Fruit fly (Drosophila melanogaster): ENCODE data around the gene Cubn2.

The Cubn2 gene

dm6 chr3L:11822446-11823334 is 8.1 kb upstream of the Cubn2 start, which contains the start of gene RpL10Ab (continued):
- TF ChIP-seq CG8944 (GFP tag; optimal IDR thresholded peaks at IDR 0.05): no peak
- peak; percentile 46 for TF ChIP-seq maf-S (GFP tag; optimal IDR thresholded peaks at IDR 0.05)
- peak; percentile 83 for TF ChIP-seq Rfx (GFP tag; IDR thresholded peaks at IDR 0.05)
- TF ChIP-seq sna (GFP tag; IDR thresholded peaks at IDR 0.05; ENCODE audit: partially characterized antibody): peak; percentile 19; the same call in 1 of the 2 replicates
- no peak for TF ChIP-seq Spps (tag; optimal IDR thresholded peaks at IDR 0.05)
- TF ChIP-seq CG4707 (GFP tag; optimal IDR thresholded peaks at IDR 0.05): peak; percentile 63
- peak; percentile 6 for TF ChIP-seq emc (GFP tag; optimal IDR thresholded peaks at IDR 0.05)
- no peak for TF ChIP-seq chn (GFP tag; optimal IDR thresholded peaks at IDR 0.05)
- no peak; the same call in 1 of the 2 replicates for TF ChIP-seq stc (GFP tag; IDR thresholded peaks at IDR 0.05)
- TF ChIP-seq CG5953 (GFP tag; IDR thresholded peaks at IDR 0.05): peak; percentile 66; the same call in 1 of the 2 replicates
- peak; percentile 54 for TF ChIP-seq her (GFP tag; optimal IDR thresholded peaks at IDR 0.05)
- peak; percentile 48; the same call in 1 of the 2 replicates for TF ChIP-seq ttk (GFP tag; IDR thresholded peaks at IDR 0.05)
- TF ChIP-seq Sox102F (GFP tag; optimal IDR thresholded peaks at IDR 0.05): no peak
- peak; percentile 38 for TF ChIP-seq Nf-YC (tag; optimal IDR thresholded peaks at IDR 0.05)
- peak; percentile 17 for TF ChIP-seq CG10979 (tag; optimal IDR thresholded peaks at IDR 0.05)
- TF ChIP-seq CG10147 (GFP tag; optimal IDR thresholded peaks at IDR 0.05): peak; percentile 77
- TF ChIP-seq pzg (GFP tag; optimal IDR thresholded peaks at IDR 0.05): peak; percentile 47
- peak; percentile 2 for TF ChIP-seq CG11398 (GFP tag; optimal IDR thresholded peaks at IDR 0.05)
- peak; percentile 31 for TF ChIP-seq pho (GFP tag; optimal IDR thresholded peaks at IDR 0.05)
- TF ChIP-seq CG12104 (GFP tag; optimal IDR thresholded peaks at IDR 0.05): peak; percentile 65
- peak; percentile 83 for TF ChIP-seq CG30403 (GFP tag; optimal IDR thresholded peaks at IDR 0.05)
- peak; percentile 80; the same call in 2 of the 3 replicates for TF ChIP-seq dysf (GFP tag; IDR thresholded peaks at IDR 0.05)
- no peak for TF ChIP-seq CG14050 (GFP tag; IDR thresholded peaks at IDR 0.05)
- no peak for TF ChIP-seq da (GFP tag; optimal IDR thresholded peaks at IDR 0.05)
- peak; percentile 33 for TF ChIP-seq CG12219 (GFP tag; optimal IDR thresholded peaks at IDR 0.05)
- peak; percentile 59 for TF ChIP-seq Sox100B (GFP tag; optimal IDR thresholded peaks at IDR 0.05)
- TF ChIP-seq esg (GFP tag; conservative IDR thresholded peaks at IDR 0.05): peak; percentile 62
- TF ChIP-seq NFAT (GFP tag; IDR thresholded peaks at IDR 0.05): peak; percentile 83
- TF ChIP-seq B-H2 (GFP tag; optimal IDR thresholded peaks at IDR 0.05): peak; percentile 84
- TF ChIP-seq Lim3 (GFP tag; IDR thresholded peaks at IDR 0.05): no peak
- no peak for TF ChIP-seq CG3838 (GFP tag; optimal IDR thresholded peaks at IDR 0.05)
- peak; percentile 45 for TF ChIP-seq CG12391 (tag; optimal IDR thresholded peaks at IDR 0.05)
- TF ChIP-seq CG12299 (tag; optimal IDR thresholded peaks at IDR 0.05): peak; percentile 2
- peak; percentile 56 for TF ChIP-seq gsb-n (tag; optimal IDR thresholded peaks at IDR 0.05)
- peak; percentile 38 for TF ChIP-seq fd64A (GFP tag; optimal IDR thresholded peaks at IDR 0.05)
- TF ChIP-seq CG18011 (GFP tag; optimal IDR thresholded peaks at IDR 0.05): peak; percentile 33
- TF ChIP-seq CG9727 (GFP tag; optimal IDR thresholded peaks at IDR 0.05): peak; percentile 78
- peak; percentile 64 for TF ChIP-seq CG11247 (GFP tag; IDR thresholded peaks at IDR 0.05)
- 0 out of 2 replicates have a peak, but pooled peaks have one; percentile 29 for TF ChIP-seq ap (GFP tag; IDR thresholded peaks at IDR 0.05)
- peak; percentile 50 for TF ChIP-seq CG8388 (GFP tag; optimal IDR thresholded peaks at IDR 0.05)
- TF ChIP-seq zfh1 (GFP tag; IDR thresholded peaks at IDR 0.05): peak; percentile 42; the same call in 2 of the 3 replicates
- TF ChIP-seq oc (tag; optimal IDR thresholded peaks at IDR 0.05): no peak
- TF ChIP-seq CG1602 (GFP tag; optimal IDR thresholded peaks at IDR 0.05): peak; percentile 55
- TF ChIP-seq btn (GFP tag; optimal IDR thresholded peaks at IDR 0.05): no peak
- TF ChIP-seq twi (tag; optimal IDR thresholded peaks at IDR 0.05): no peak
- TF ChIP-seq ase (GFP tag; IDR thresholded peaks at IDR 0.05): peak; percentile 44; the same call in 2 of the 3 replicates
- TF ChIP-seq HLH3B (GFP tag; IDR thresholded peaks at IDR 0.05): peak; percentile 56
- peak; percentile 56; the same call in 1 of the 2 replicates for TF ChIP-seq cas (GFP tag; IDR thresholded peaks at IDR 0.05)
- peak; percentile 67 for TF ChIP-seq Meics (GFP tag; optimal IDR thresholded peaks at IDR 0.05)
